Fruit fly (Drosophila melanogaster): ENCODE measurements around the gene CG4553.

Gene CG4553

DNA sequence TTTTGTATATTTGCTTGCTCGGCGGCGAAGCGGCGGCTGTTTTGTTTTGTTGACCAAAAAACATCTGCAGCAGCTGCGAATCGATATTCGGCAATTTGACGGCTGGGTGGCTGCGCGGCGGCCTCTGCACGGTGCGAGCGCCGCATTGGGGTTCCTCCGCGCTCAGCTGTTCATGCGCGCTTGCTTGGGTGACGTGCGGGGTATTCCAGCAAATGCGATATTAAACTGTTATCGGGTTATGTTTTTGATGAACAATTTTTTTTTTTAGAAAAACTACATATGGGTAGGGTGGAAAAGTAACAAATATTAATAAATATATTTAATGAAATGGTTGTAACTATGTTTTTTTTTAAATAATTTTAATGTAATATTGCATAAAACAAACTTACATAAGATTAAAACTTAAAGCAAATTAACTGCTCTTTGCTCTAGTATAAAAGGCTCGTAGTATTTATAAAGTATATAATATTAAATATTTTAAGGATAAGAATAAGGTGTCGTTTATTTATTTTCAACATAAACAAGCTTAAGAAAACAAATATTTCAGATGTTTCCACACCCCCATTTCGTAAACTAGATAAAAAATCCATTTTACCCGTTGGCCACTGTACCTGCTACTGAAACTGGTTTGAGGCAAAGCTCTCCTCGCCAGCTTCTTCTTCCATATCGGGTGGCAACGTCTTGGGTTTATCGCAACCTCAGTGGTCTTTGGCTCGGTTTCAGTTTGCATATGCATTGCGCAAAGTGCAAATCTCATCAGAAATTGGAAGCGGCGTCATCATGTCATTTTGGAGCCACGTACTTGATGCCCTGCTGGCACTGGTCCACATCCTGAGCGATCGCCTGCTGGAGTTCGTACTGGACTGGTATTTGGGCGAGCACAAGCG lies 14.3 kb upstream of the CG4553 start, which contains the start of the genes Gnpat and CG5112:
TSS of gene Gnpat (minus strand) at position 159 of the 887 bp plus-strand sequence.
TSS of gene CG5112 (plus strand) at position 683 of the 887 bp plus-strand sequence.
- TF ChIP-seq kay (GFP tag; ENCODE audit: borderline replicate concordance) (no peak), CG12768 (GFP tag; optimal IDR thresholded peaks at IDR 0.05) (peak; percentile 49), toe (GFP tag; optimal IDR thresholded peaks at IDR 0.05) (peak; percentile 56), CG14711 (tag; optimal IDR thresholded peaks at IDR 0.05) (peak; percentile 18), Clk (GFP tag; optimal IDR thresholded peaks at IDR 0.05) (peak; percentile 28), ovo (GFP tag; optimal IDR thresholded peaks at IDR 0.05) (peak; percentile 18), Hr96 (GFP tag; optimal IDR thresholded peaks at IDR 0.05) (no peak), Crg-1 (GFP tag; optimal IDR thresholded peaks at IDR 0.05) (peak; percentile 46), cnc (optimal IDR thresholded peaks at IDR 0.05) (no peak), bab1 (GFP tag; optimal IDR thresholded peaks at IDR 0.05) (peak; percentile 69), CG11617 (GFP tag; optimal IDR thresholded peaks at IDR 0.05) (peak; percentile 75), CG33017 (tag; optimal IDR thresholded peaks at IDR 0.05) (peak; percentile 34), CG7045 (GFP tag; optimal IDR thresholded peaks at IDR 0.05) (peak; percentile 30), tj (GFP tag; optimal IDR thresholded peaks at IDR 0.05) (peak; percentile 100), pad (GFP tag; optimal IDR thresholded peaks at IDR 0.05) (peak; percentile 22), CG7101 (tag; optimal IDR thresholded peaks at IDR 0.05) (peak; percentile 56), CG5204 (GFP tag; optimal IDR thresholded peaks at IDR 0.05) (peak; percentile 31), CG1620 (GFP tag; optimal IDR thresholded peaks at IDR 0.05) (peak; percentile 63), cic (GFP tag; optimal IDR thresholded peaks at IDR 0.05) (peak; percentile 5), Mnt (GFP tag; optimal IDR thresholded peaks at IDR 0.05) (peak; percentile 25)

DNA sequence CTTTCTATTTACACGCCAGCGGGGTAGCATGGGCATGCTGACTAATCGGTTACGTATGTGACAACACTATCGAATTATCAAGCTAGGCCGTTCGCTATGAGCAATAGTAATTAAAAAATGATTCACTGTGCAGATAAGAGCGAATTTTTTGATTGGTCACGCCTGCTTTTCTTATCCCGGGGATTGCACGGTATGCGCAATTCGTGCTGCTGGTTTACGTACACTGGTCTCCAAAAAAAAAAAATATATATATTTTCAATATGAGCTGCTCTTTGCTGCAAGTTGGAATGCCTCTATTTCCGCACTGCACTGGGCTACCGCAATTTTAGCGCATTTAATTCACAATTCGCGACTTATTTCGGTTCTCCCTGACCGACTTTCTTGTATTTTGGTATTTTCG lies 13.7 kb upstream of the CG4553 start:
- TF ChIP-seq ovo (GFP tag; optimal IDR thresholded peaks at IDR 0.05) = no peak
- no peak for TF ChIP-seq cic (GFP tag; optimal IDR thresholded peaks at IDR 0.05)
- no peak for TF ChIP-seq pad (GFP tag; optimal IDR thresholded peaks at IDR 0.05)
- TF ChIP-seq kay (GFP tag; ENCODE audit: borderline replicate concordance) = peak; percentile 98
- TF ChIP-seq toe (GFP tag; optimal IDR thresholded peaks at IDR 0.05) = peak; percentile 16
- peak in 1 of 2 experiments; percentile 20 for TF ChIP-seq cnc (optimal IDR thresholded peaks at IDR 0.05)
- TF ChIP-seq CG14711 (tag; optimal IDR thresholded peaks at IDR 0.05) = no peak
- TF ChIP-seq CG5204 (GFP tag; optimal IDR thresholded peaks at IDR 0.05) = peak; percentile 17
- no peak for TF ChIP-seq bab1 (GFP tag; optimal IDR thresholded peaks at IDR 0.05)

DNA sequence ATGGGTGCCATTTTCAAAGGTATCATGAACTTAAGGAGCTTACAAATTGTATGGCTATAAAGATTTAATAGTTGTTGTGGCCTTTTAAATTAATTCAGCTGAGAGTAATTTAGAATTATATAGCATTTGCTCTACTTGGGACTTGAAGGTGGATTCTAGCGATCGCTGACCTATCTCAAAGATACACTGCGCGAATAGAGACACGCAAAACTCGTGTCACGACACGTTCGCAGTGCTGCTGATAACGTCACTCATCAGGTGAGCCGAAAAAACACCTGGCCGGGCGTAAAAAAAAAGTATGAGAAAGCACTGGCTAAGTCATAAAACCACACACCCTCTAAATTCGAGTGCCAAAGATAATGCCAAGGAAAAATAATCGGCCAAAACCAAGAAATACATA lies 13.0 kb upstream of the CG4553 start:
- no peak for TF ChIP-seq CG11617 (GFP tag; optimal IDR thresholded peaks at IDR 0.05)
- TF ChIP-seq CG33017 (tag; optimal IDR thresholded peaks at IDR 0.05) = peak; percentile 3
- TF ChIP-seq CG7045 (GFP tag; optimal IDR thresholded peaks at IDR 0.05) = peak; percentile 14

DNA sequence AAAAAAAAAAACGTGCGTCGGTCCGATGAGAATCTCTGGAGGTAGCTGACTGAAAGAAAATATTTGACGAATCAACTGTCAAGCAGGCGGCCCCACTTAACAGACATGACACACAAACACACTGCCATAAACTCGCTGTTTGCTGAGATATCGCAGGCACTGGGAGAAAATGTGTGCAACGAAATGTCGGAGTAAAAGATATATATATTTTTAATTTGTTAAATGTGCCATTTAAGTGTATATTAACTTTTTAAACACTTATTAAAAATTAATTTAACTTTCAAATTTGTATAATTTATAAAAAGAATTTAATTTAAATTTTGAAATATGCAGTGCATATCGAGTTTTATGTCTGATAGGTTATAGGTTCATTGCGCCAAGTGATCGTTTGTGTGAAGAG lies 12.4 kb upstream of the CG4553 start:
- TF ChIP-seq CG33017 (tag; optimal IDR thresholded peaks at IDR 0.05) = peak; percentile 67
- TF ChIP-seq pad (GFP tag; optimal IDR thresholded peaks at IDR 0.05) = no peak
- no peak for TF ChIP-seq toe (GFP tag; optimal IDR thresholded peaks at IDR 0.05)
- TF ChIP-seq CG11617 (GFP tag; optimal IDR thresholded peaks at IDR 0.05) = no peak
- TF ChIP-seq Clk (GFP tag; optimal IDR thresholded peaks at IDR 0.05) = no peak
- peak; percentile 41 for TF ChIP-seq CG12768 (GFP tag; optimal IDR thresholded peaks at IDR 0.05)
- TF ChIP-seq kay (GFP tag; ENCODE audit: borderline replicate concordance) = no peak
- TF ChIP-seq tj (GFP tag; optimal IDR thresholded peaks at IDR 0.05) = no peak
- TF ChIP-seq ovo (GFP tag; optimal IDR thresholded peaks at IDR 0.05) = no peak
- peak; percentile 59 for TF ChIP-seq CG14711 (tag; optimal IDR thresholded peaks at IDR 0.05)
- peak; percentile 51 for TF ChIP-seq CG7045 (GFP tag; optimal IDR thresholded peaks at IDR 0.05)
- TF ChIP-seq Mnt (GFP tag; optimal IDR thresholded peaks at IDR 0.05) = peak; percentile 23
- peak; percentile 62 for TF ChIP-seq cic (GFP tag; optimal IDR thresholded peaks at IDR 0.05)
- TF ChIP-seq CG1620 (GFP tag; optimal IDR thresholded peaks at IDR 0.05) = no peak
- no peak for TF ChIP-seq Hr96 (GFP tag; optimal IDR thresholded peaks at IDR 0.05)
- no peak for TF ChIP-seq Crg-1 (GFP tag; optimal IDR thresholded peaks at IDR 0.05)
- peak; percentile 49 for TF ChIP-seq CG7101 (tag; optimal IDR thresholded peaks at IDR 0.05)
- TF ChIP-seq cnc (optimal IDR thresholded peaks at IDR 0.05) = no peak
- no peak for TF ChIP-seq CG5204 (GFP tag; optimal IDR thresholded peaks at IDR 0.05)
- peak; percentile 51 for TF ChIP-seq bab1 (GFP tag; optimal IDR thresholded peaks at IDR 0.05)

DNA sequence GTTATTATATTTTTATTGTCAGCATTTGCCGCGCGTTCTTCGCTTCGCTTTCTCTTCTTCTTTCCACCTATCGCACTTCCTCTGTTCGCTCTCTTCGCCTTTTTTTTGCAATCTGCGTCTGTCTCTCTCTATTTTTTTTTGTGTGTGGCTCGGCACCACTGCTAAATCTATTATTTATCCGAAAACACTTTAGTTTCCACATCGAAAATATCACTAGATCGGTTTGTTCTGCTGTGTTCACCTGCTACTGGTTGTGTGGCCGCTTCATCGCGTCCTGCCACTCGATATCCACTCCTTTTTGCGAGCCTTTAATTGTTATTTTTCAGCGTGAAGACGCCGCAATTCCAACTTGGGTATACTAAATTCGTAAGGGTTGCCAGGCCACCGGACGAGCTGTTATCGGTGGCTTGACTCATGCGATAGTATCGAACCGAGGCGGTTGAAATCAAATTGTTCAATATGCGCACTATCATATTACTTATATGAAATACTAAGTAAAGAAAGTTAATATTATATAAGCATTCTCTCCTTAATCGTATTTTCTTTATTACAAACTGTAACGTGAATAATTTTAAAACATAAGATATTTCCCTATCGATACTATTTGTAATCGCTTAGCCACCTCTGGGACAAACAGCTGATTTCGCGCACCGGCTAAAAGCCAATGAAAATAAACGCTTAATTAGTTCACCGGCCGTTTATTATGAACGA lies 5.9 kb upstream of the CG4553 start, which contains the start of the genes XNP, CG42488 and CG5116:
TSS of gene XNP (minus strand) at position 372 of the 711 bp plus-strand sequence.
TSS of gene CG42488 (plus strand) at position 636 of the 711 bp plus-strand sequence.
TSS of gene CG5116 (plus strand) at position 636 of the 711 bp plus-strand sequence.
- peak; percentile 24 for TF ChIP-seq cic (GFP tag; optimal IDR thresholded peaks at IDR 0.05)
- peak; percentile 77 for TF ChIP-seq tj (GFP tag; optimal IDR thresholded peaks at IDR 0.05)
- peak; percentile 15 for TF ChIP-seq CG33017 (tag; optimal IDR thresholded peaks at IDR 0.05)
- TF ChIP-seq toe (GFP tag; optimal IDR thresholded peaks at IDR 0.05) = no peak
- peak; percentile 81 for TF ChIP-seq bab1 (GFP tag; optimal IDR thresholded peaks at IDR 0.05)
- peak; percentile 70 for TF ChIP-seq ovo (GFP tag; optimal IDR thresholded peaks at IDR 0.05)
- TF ChIP-seq CG5204 (GFP tag; optimal IDR thresholded peaks at IDR 0.05) = no peak
- peak; percentile 65 for TF ChIP-seq Crg-1 (GFP tag; optimal IDR thresholded peaks at IDR 0.05)
- peak; percentile 42 for TF ChIP-seq CG7045 (GFP tag; optimal IDR thresholded peaks at IDR 0.05)
- TF ChIP-seq kay (GFP tag; ENCODE audit: borderline replicate concordance) = no peak
- TF ChIP-seq Clk (GFP tag; optimal IDR thresholded peaks at IDR 0.05) = peak; percentile 33
- peak; percentile 67 for TF ChIP-seq CG7101 (tag; optimal IDR thresholded peaks at IDR 0.05)
- no peak for TF ChIP-seq Hr96 (GFP tag; optimal IDR thresholded peaks at IDR 0.05)
- TF ChIP-seq pad (GFP tag; optimal IDR thresholded peaks at IDR 0.05) = peak; percentile 61
- peak; percentile 78 for TF ChIP-seq CG1620 (GFP tag; optimal IDR thresholded peaks at IDR 0.05)
- TF ChIP-seq CG12768 (GFP tag; optimal IDR thresholded peaks at IDR 0.05) = peak; percentile 51
- TF ChIP-seq Mnt (GFP tag; optimal IDR thresholded peaks at IDR 0.05) = peak; percentile 81
- no peak for TF ChIP-seq cnc (optimal IDR thresholded peaks at IDR 0.05)
- peak; percentile 99 for TF ChIP-seq CG14711 (tag; optimal IDR thresholded peaks at IDR 0.05)
- TF ChIP-seq CG11617 (GFP tag; optimal IDR thresholded peaks at IDR 0.05) = peak; percentile 82
